ENCODE assay signal across 2 worm cellular contexts in genomic region chrIII:12556104-12556503, ce11.
TF ChIP-seq lines count a peak whose summit lies in the region.

No protein-coding gene starts in this region.

TF ChIP-seq in whole organism, L1 larva, 84 proteins besides CTCF, POLR2A, EP300 and RAD21 (continued from another document):
- TF ChIP-seq lin-39 (tag; optimal IDR thresholded peaks at IDR 0.05; lab: Kevin White, UChicago) (peak; percentile 53), ceh-8 (GFP tag; optimal IDR thresholded peaks at IDR 0.05; lab: Kevin White, UChicago) (no peak), lin-15B (tag; optimal IDR thresholded peaks at IDR 0.05; lab: Kevin White, UChicago) (no peak), F16B12.6 (tag; optimal IDR thresholded peaks at IDR 0.05; lab: Kevin White, UChicago) (peak; percentile 3), Y116A8C.19 (tag; optimal IDR thresholded peaks at IDR 0.05; lab: Kevin White, UChicago; ENCODE audit: borderline replicate concordance) (no peak), fos-1 (tag; optimal IDR thresholded peaks at IDR 0.05; lab: Kevin White, UChicago) (no peak), ets-5 (GFP tag; IDR thresholded peaks at IDR 0.05; lab: Robert Waterston, UW) (no peak), mab-9 (GFP tag; IDR thresholded peaks at IDR 0.05; lab: Robert Waterston, UW) (no peak; the same call in 1 of the 2 replicates), zip-4 (GFP tag; optimal IDR thresholded peaks at IDR 0.05; lab: Kevin White, UChicago) (no peak), egl-27 (tag; optimal IDR thresholded peaks at IDR 0.05; lab: Kevin White, UChicago) (no peak), unc-98 (GFP tag; IDR thresholded peaks at IDR 0.05; lab: Robert Waterston, UW) (peak; percentile 57; the same call in 1 of the 2 replicates), C16A3.4 (tag; optimal IDR thresholded peaks at IDR 0.05; lab: Kevin White, UChicago) (peak; percentile 20), nhr-71 (tag; optimal IDR thresholded peaks at IDR 0.05; lab: Kevin White, UChicago) (peak; percentile 91), fkh-4 (tag; optimal IDR thresholded peaks at IDR 0.05; lab: Kevin White, UChicago; ENCODE audit: borderline replicate concordance) (peak; percentile 23), ces-1 (GFP tag; optimal IDR thresholded peaks at IDR 0.05; lab: Kevin White, UChicago) (no peak), sup-37 (GFP tag; optimal IDR thresholded peaks at IDR 0.05; lab: Kevin White, UChicago) (peak; percentile 53), ceh-90 (tag; optimal IDR thresholded peaks at IDR 0.05; lab: Kevin White, UChicago) (no peak), swsn-7 (tag; optimal IDR thresholded peaks at IDR 0.05; lab: Kevin White, UChicago) (peak; percentile 58), xbp-1 (tag; optimal IDR thresholded peaks at IDR 0.05; lab: Kevin White, UChicago) (peak; percentile 56), aha-1 (tag; optimal IDR thresholded peaks at IDR 0.05; lab: Kevin White, UChicago) (no peak), ztf-4 (tag; optimal IDR thresholded peaks at IDR 0.05; lab: Kevin White, UChicago) (no peak), C34B4.2 (tag; optimal IDR thresholded peaks at IDR 0.05; lab: Kevin White, UChicago) (no peak), jun-1 (tag; optimal IDR thresholded peaks at IDR 0.05; lab: Kevin White, UChicago) (no peak), alr-1 (tag; optimal IDR thresholded peaks at IDR 0.05; lab: Kevin White, UChicago; ENCODE audit: borderline replicate concordance) (no peak), unc-130 (tag; optimal IDR thresholded peaks at IDR 0.05; lab: Kevin White, UChicago) (peak; percentile 67), isw-1 (GFP tag; IDR thresholded peaks at IDR 0.05; lab: Robert Waterston, UW) (peak; percentile 11; the same call in 1 of the 2 replicates), ceh-88 (GFP tag; IDR thresholded peaks at IDR 0.05; lab: Robert Waterston, UW) (no peak), ztf-11 (tag; optimal IDR thresholded peaks at IDR 0.05; lab: Kevin White, UChicago) (no peak), unc-62 (GFP tag; optimal IDR thresholded peaks at IDR 0.05; lab: Kevin White, UChicago) (no peak), hlh-17 (GFP tag; optimal IDR thresholded peaks at IDR 0.05; lab: Kevin White, UChicago; ENCODE audit: borderline replicate concordance) (no peak), aly-2 (tag; optimal IDR thresholded peaks at IDR 0.05; lab: Kevin White, UChicago) (no peak), ceh-63 (GFP tag; optimal IDR thresholded peaks at IDR 0.05; lab: Kevin White, UChicago) (no peak), pqm-1 (tag; optimal IDR thresholded peaks at IDR 0.05; lab: Kevin White, UChicago) (no peak), nhr-19 (GFP tag; conservative IDR thresholded peaks at IDR 0.05; lab: Robert Waterston, UW) (peak; percentile 82), tbx-2 (tag; optimal IDR thresholded peaks at IDR 0.05; lab: Kevin White, UChicago) (peak; percentile 70), elt-3 (tag; optimal IDR thresholded peaks at IDR 0.05; lab: Kevin White, UChicago) (no peak), dpl-1 (GFP tag; optimal IDR thresholded peaks at IDR 0.05; lab: Kevin White, UChicago) (peak; percentile 19 to 30 (median 20)), grh-1 (GFP tag; IDR thresholded peaks at IDR 0.05; lab: Robert Waterston, UW) (no peak), irx-1 (tag; optimal IDR thresholded peaks at IDR 0.05; lab: Kevin White, UChicago) (peak; percentile 47), lin-35 (GFP tag; optimal IDR thresholded peaks at IDR 0.05; lab: Kevin White, UChicago) (peak in 1 of 2 experiments; percentile 30), unc-86 (tag; optimal IDR thresholded peaks at IDR 0.05; lab: Kevin White, UChicago) (peak; percentile 34), fkh-8 (tag; optimal IDR thresholded peaks at IDR 0.05; lab: Kevin White, UChicago) (no peak), lir-3 (tag; optimal IDR thresholded peaks at IDR 0.05; lab: Kevin White, UChicago; ENCODE audit: poor library complexity) (no peak)

TF ChIP-seq in whole organism, L4 larva, 104 proteins besides CTCF, POLR2A, EP300 and RAD21 (continued from another document):
- peak in 1 of 2 experiments; percentile 94 for TF ChIP-seq unc-62 (GFP tag; optimal IDR thresholded peaks at IDR 0.05 in 1 of 2; lab: Kevin White, UChicago)
- TF ChIP-seq unc-62 (tag; optimal IDR thresholded peaks at IDR 0.05; lab: Kevin White, UChicago), result no peak
- TF ChIP-seq saeg-2 (GFP tag; IDR thresholded peaks at IDR 0.05; lab: Robert Waterston, UW), result no peak
- no peak for TF ChIP-seq daf-12 (tag; optimal IDR thresholded peaks at IDR 0.05; lab: Kevin White, UChicago)
- TF ChIP-seq egl-43 (GFP tag; IDR thresholded peaks at IDR 0.05; lab: Robert Waterston, UW), result no peak
- no peak for TF ChIP-seq zip-11 (GFP tag; IDR thresholded peaks at IDR 0.05; lab: Robert Waterston, UW)
- no peak for TF ChIP-seq F10B5.3 (tag; optimal IDR thresholded peaks at IDR 0.05; lab: Kevin White, UChicago)
- TF ChIP-seq dmd-9 (GFP tag; IDR thresholded peaks at IDR 0.05; lab: Robert Waterston, UW), result no peak
- TF ChIP-seq F44E2.7 (GFP tag; IDR thresholded peaks at IDR 0.05; lab: Robert Waterston, UW), result no peak
- TF ChIP-seq T26A8.4 (GFP tag; IDR thresholded peaks at IDR 0.05; lab: Robert Waterston, UW), result 0 out of 2 replicates have a peak, but pooled peaks have one; percentile 36
- no peak for TF ChIP-seq madf-9 (GFP tag; conservative IDR thresholded peaks at IDR 0.05; lab: Robert Waterston, UW)
- no peak for TF ChIP-seq R02D3.7 (tag; optimal IDR thresholded peaks at IDR 0.05; lab: Kevin White, UChicago)
- no peak for TF ChIP-seq php-3 (GFP tag; IDR thresholded peaks at IDR 0.05; lab: Robert Waterston, UW)
- no peak for TF ChIP-seq snpc-4 (tag; optimal IDR thresholded peaks at IDR 0.05; lab: Kevin White, UChicago)
- TF ChIP-seq zfp-3 (GFP tag; conservative IDR thresholded peaks at IDR 0.05; lab: Robert Waterston, UW), result 0 out of 2 replicates have a peak, but pooled peaks have one; percentile 28
- TF ChIP-seq rbr-2 (tag; optimal IDR thresholded peaks at IDR 0.05; lab: Kevin White, UChicago), result peak; percentile 69
- TF ChIP-seq lsy-2 (tag; optimal IDR thresholded peaks at IDR 0.05; lab: Kevin White, UChicago), result peak in 1 of 2 experiments; percentile 66
- no peak for TF ChIP-seq cey-2 (tag; optimal IDR thresholded peaks at IDR 0.05; lab: Kevin White, UChicago; ENCODE audit: borderline replicate concordance, insufficient read depth)
- TF ChIP-seq mep-1 (tag; optimal IDR thresholded peaks at IDR 0.05; lab: Kevin White, UChicago), result peak; percentile 59
- no peak for TF ChIP-seq mxl-2 (GFP tag; conservative IDR thresholded peaks at IDR 0.05; lab: Robert Waterston, UW)
- peak in 1 of 2 experiments; percentile 86 for TF ChIP-seq hif-1 (tag; optimal IDR thresholded peaks at IDR 0.05; lab: Kevin White, UChicago)
- TF ChIP-seq lir-3 (tag; optimal IDR thresholded peaks at IDR 0.05; lab: Kevin White, UChicago), result no peak
- TF ChIP-seq nhr-76 (tag; optimal IDR thresholded peaks at IDR 0.05; lab: Kevin White, UChicago), result no peak
- no peak for TF ChIP-seq zip-2 (tag; optimal IDR thresholded peaks at IDR 0.05; lab: Kevin White, UChicago)
- TF ChIP-seq Y5F2A.4 (GFP tag; optimal IDR thresholded peaks at IDR 0.05; lab: Kevin White, UChicago), result no peak
- peak; percentile 71 for TF ChIP-seq nhr-48 (tag; optimal IDR thresholded peaks at IDR 0.05; lab: Kevin White, UChicago)
- no peak for TF ChIP-seq vab-7 (GFP tag; IDR thresholded peaks at IDR 0.05; lab: Robert Waterston, UW)
- TF ChIP-seq F37D6.2 (tag; optimal IDR thresholded peaks at IDR 0.05; lab: Kevin White, UChicago), result peak; percentile 36
- peak; percentile 17 for TF ChIP-seq ces-1 (GFP tag; optimal IDR thresholded peaks at IDR 0.05; lab: Kevin White, UChicago)
- no peak for TF ChIP-seq unc-130 (GFP tag; optimal IDR thresholded peaks at IDR 0.05; lab: Kevin White, UChicago)
- no peak for TF ChIP-seq ztf-7 (tag; optimal IDR thresholded peaks at IDR 0.05; lab: Kevin White, UChicago)
- TF ChIP-seq dve-1 (tag; optimal IDR thresholded peaks at IDR 0.05; lab: Kevin White, UChicago; ENCODE audit: insufficient read depth), result no peak
- no peak for TF ChIP-seq daf-8 (GFP tag; IDR thresholded peaks at IDR 0.05; lab: Robert Waterston, UW)
- TF ChIP-seq spr-1 (tag; optimal IDR thresholded peaks at IDR 0.05; lab: Kevin White, UChicago), result no peak
- no peak for TF ChIP-seq D1046.2 (GFP tag; IDR thresholded peaks at IDR 0.05; lab: Robert Waterston, UW)
- no peak for TF ChIP-seq madf-5 (GFP tag; IDR thresholded peaks at IDR 0.05; lab: Robert Waterston, UW)
- TF ChIP-seq pqm-1 (tag; optimal IDR thresholded peaks at IDR 0.05; lab: Kevin White, UChicago), result no peak
- no peak for TF ChIP-seq mxl-3 (GFP tag; optimal IDR thresholded peaks at IDR 0.05; lab: Kevin White, UChicago)
- TF ChIP-seq F26F4.8 (GFP tag; conservative IDR thresholded peaks at IDR 0.05; lab: Robert Waterston, UW), result no peak
- TF ChIP-seq tra-1 (GFP tag; IDR thresholded peaks at IDR 0.05; lab: Robert Waterston, UW), result no peak
- TF ChIP-seq hlh-30 (tag; optimal IDR thresholded peaks at IDR 0.05; lab: Kevin White, UChicago; ENCODE audit: insufficient read depth), result peak; percentile 84
- peak; percentile 21 for TF ChIP-seq mes-2 (tag; optimal IDR thresholded peaks at IDR 0.05; lab: Kevin White, UChicago; ENCODE audit: poor library complexity, severe bottlenecking)
- TF ChIP-seq nhr-10 (tag; optimal IDR thresholded peaks at IDR 0.05; lab: Kevin White, UChicago), result no peak
- no peak for TF ChIP-seq mdt-29 (GFP tag; IDR thresholded peaks at IDR 0.05; lab: Robert Waterston, UW)
- no peak for TF ChIP-seq Y105C5A.15 (GFP tag; IDR thresholded peaks at IDR 0.05; lab: Robert Waterston, UW)
- TF ChIP-seq nhr-42 (GFP tag; IDR thresholded peaks at IDR 0.05; lab: Robert Waterston, UW), result no peak
- TF ChIP-seq nhr-77 (tag; optimal IDR thresholded peaks at IDR 0.05; lab: Kevin White, UChicago), result no peak
- TF ChIP-seq fkh-10 (GFP tag; optimal IDR thresholded peaks at IDR 0.05; lab: Kevin White, UChicago), result no peak
- no peak for TF ChIP-seq lin-29 (GFP tag; IDR thresholded peaks at IDR 0.05; lab: Robert Waterston, UW)
- TF ChIP-seq nhr-25 (tag; optimal IDR thresholded peaks at IDR 0.05; lab: Kevin White, UChicago; ENCODE audit: borderline replicate concordance, insufficient read depth), result no peak
- no peak for TF ChIP-seq nhr-6 (tag; optimal IDR thresholded peaks at IDR 0.05; lab: Kevin White, UChicago)
- no peak for TF ChIP-seq nhr-237 (tag; optimal IDR thresholded peaks at IDR 0.05; lab: Kevin White, UChicago)
- no peak for TF ChIP-seq ceh-28 (tag; optimal IDR thresholded peaks at IDR 0.05; lab: Kevin White, UChicago)
- no peak for TF ChIP-seq skn-1 (tag; optimal IDR thresholded peaks at IDR 0.05; lab: Kevin White, UChicago)
- TF ChIP-seq ceh-62 (tag; optimal IDR thresholded peaks at IDR 0.05; lab: Kevin White, UChicago), result no peak
- 0 out of 2 replicates have a peak, but pooled peaks have one; percentile 19 for TF ChIP-seq lin-1 (GFP tag; IDR thresholded peaks at IDR 0.05; lab: Robert Waterston, UW)
